Worm (Caenorhabditis elegans): ENCODE results near the gene trf-1.
A peak's percentile ranks its signal among the peaks of the same experiment; 100 is the strongest.
"Not testable (repeated sequence)": the region's sequence is repeated elsewhere in the genome, so short reads cannot be mapped to it uniquely, and the experiment has no call there.

Gene trf-1

ce11 chrIII:13436843-13437242 lies 6.6 kb downstream of the trf-1 start, which contains the start of gene F45G2.9:
Gene F45G2.9 (minus strand): TSS chrIII:13436943.
- TF ChIP-seq Y75B8A.6 (GFP tag; IDR thresholded peaks at IDR 0.05) = no peak
- no peak for TF ChIP-seq aha-1 (tag)
- TF ChIP-seq nhr-10 (tag; optimal IDR thresholded peaks at IDR 0.05) = no peak
- no peak for TF ChIP-seq hif-1 (tag; optimal IDR thresholded peaks at IDR 0.05)

- TF ChIP-seq ceh-44 (GFP tag; IDR thresholded peaks at IDR 0.05) = no peak
- peak; percentile 7 for TF ChIP-seq nhr-77 (tag; optimal IDR thresholded peaks at IDR 0.05)
- no peak for TF ChIP-seq mxl-3 (GFP tag; optimal IDR thresholded peaks at IDR 0.05)
- TF ChIP-seq nhr-237 (tag; optimal IDR thresholded peaks at IDR 0.05) = no peak
- TF ChIP-seq aly-2 (tag; optimal IDR thresholded peaks at IDR 0.05) = no peak
- no peak for TF ChIP-seq zip-11 (GFP tag; IDR thresholded peaks at IDR 0.05)
- TF ChIP-seq lin-38 (GFP tag; IDR thresholded peaks at IDR 0.05) = peak; percentile 40; the same call in 1 of the 2 replicates
- no peak for TF ChIP-seq Y5F2A.4 (GFP tag; optimal IDR thresholded peaks at IDR 0.05)
- TF ChIP-seq ztf-11 (tag; optimal IDR thresholded peaks at IDR 0.05) = no peak
- TF ChIP-seq daf-16 (GFP tag; optimal IDR thresholded peaks at IDR 0.05) = no peak
- TF ChIP-seq daf-16 (tag; optimal IDR thresholded peaks at IDR 0.05) = peak; percentile 37
- peak; percentile 88 for TF ChIP-seq mes-2 (tag; optimal IDR thresholded peaks at IDR 0.05; ENCODE audit: poor library complexity, severe bottlenecking)
- no peak for TF ChIP-seq daf-19 (GFP tag; conservative IDR thresholded peaks at IDR 0.05)
- TF ChIP-seq T26A8.4 (GFP tag; IDR thresholded peaks at IDR 0.05) = no peak
- no peak for TF ChIP-seq daf-8 (GFP tag; IDR thresholded peaks at IDR 0.05)
- no peak for TF ChIP-seq F37D6.2 (tag; optimal IDR thresholded peaks at IDR 0.05)
- peak; percentile 80 for TF ChIP-seq dpl-1 (GFP tag; optimal IDR thresholded peaks at IDR 0.05)
- TF ChIP-seq hif-1 (tag; optimal IDR thresholded peaks at IDR 0.05) = peak in 1 of 2 experiments; percentile 64
- TF ChIP-seq dve-1 (tag; optimal IDR thresholded peaks at IDR 0.05; ENCODE audit: insufficient read depth) = no peak
- TF ChIP-seq egl-43 (GFP tag; IDR thresholded peaks at IDR 0.05) = no peak
- TF ChIP-seq R02D3.7 (tag; optimal IDR thresholded peaks at IDR 0.05) = no peak
- no peak for TF ChIP-seq saeg-2 (GFP tag; IDR thresholded peaks at IDR 0.05)
- TF ChIP-seq nhr-11 (tag; optimal IDR thresholded peaks at IDR 0.05) = no peak
- TF ChIP-seq zip-2 (tag; optimal IDR thresholded peaks at IDR 0.05) = no peak
- peak in 1 of 2 experiments; percentile 69 for TF ChIP-seq lsy-2 (tag; optimal IDR thresholded peaks at IDR 0.05)
- TF ChIP-seq mxl-2 (GFP tag; conservative IDR thresholded peaks at IDR 0.05) = no peak
- no peak for TF ChIP-seq lir-3 (tag; optimal IDR thresholded peaks at IDR 0.05)
- no peak for TF ChIP-seq dmd-8 (GFP tag; IDR thresholded peaks at IDR 0.05)
Measured at ce11 chrIII:13439415-13439814, 9.2 kb downstream of the trf-1 start, which contains the start of gene ciao-2B. Gene ciao-2B (minus strand): TSS chrIII:13439544.

DNA sequence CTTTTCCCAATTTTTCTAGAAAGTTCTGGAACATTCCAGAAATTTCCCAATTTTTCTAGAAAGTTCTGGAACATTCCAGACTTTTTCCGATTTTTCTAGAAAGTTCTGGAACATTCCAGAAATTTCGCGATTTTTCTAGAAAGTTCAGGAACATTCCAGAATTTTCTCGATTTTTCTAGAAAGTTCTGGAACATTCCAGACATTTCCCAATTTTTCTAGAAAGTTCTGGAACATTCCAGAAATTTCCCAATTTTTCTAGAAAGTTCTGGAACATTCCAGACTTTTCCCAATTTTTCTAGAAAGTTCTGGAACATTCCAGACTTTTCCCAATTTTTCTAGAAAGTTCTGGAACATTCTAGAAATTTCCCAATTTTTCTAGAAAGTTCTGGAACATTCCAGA lies 17.2 kb downstream of the trf-1 start:
- TF ChIP-seq F26F4.8 (GFP tag; conservative IDR thresholded peaks at IDR 0.05) (0 out of 2 replicates have a peak, but pooled peaks have one; percentile 55), mdt-29 (GFP tag; IDR thresholded peaks at IDR 0.05) (peak; percentile 95), arid-1 (GFP tag; conservative IDR thresholded peaks at IDR 0.05) (peak; percentile 63; the same call in 1 of the 2 replicates), Y48G9A.11 (GFP tag; IDR thresholded peaks at IDR 0.05) (peak; percentile 59; the same call in 1 of the 2 replicates), ceh-44 (GFP tag; IDR thresholded peaks at IDR 0.05) (0 out of 2 replicates have a peak, but pooled peaks have one; percentile 41), zfp-3 (GFP tag; conservative IDR thresholded peaks at IDR 0.05) (0 out of 2 replicates have a peak, but pooled peaks have one; percentile 62), php-3 (GFP tag; IDR thresholded peaks at IDR 0.05) (0 out of 2 replicates have a peak, but pooled peaks have one; percentile 21), Y105C5A.15 (GFP tag; IDR thresholded peaks at IDR 0.05) (0 out of 2 replicates have a peak, but pooled peaks have one; percentile 26), lin-38 (GFP tag; IDR thresholded peaks at IDR 0.05) (peak; percentile 48), set-16 (GFP tag; IDR thresholded peaks at IDR 0.05) (0 out of 2 replicates have a peak, but pooled peaks have one; percentile 6), madf-5 (GFP tag; IDR thresholded peaks at IDR 0.05) (0 out of 4 replicates have a peak, but pooled peaks of 1 of the 2 experiments have one; percentile 61), pha-4 (GFP tag; IDR thresholded peaks at IDR 0.05) (peak; percentile 81), tra-1 (GFP tag; IDR thresholded peaks at IDR 0.05) (peak; percentile 31; the same call in 1 of the 2 replicates), lim-7 (GFP tag; IDR thresholded peaks at IDR 0.05) (0 out of 2 replicates have a peak, but pooled peaks have one; percentile 44), egl-43 (GFP tag; IDR thresholded peaks at IDR 0.05) (peak; percentile 65; the same call in 1 of the 2 replicates), lin-1 (GFP tag; IDR thresholded peaks at IDR 0.05) (0 out of 2 replicates have a peak, but pooled peaks have one; percentile 18), vab-7 (GFP tag; IDR thresholded peaks at IDR 0.05) (peak; percentile 57; the same call in 1 of the 2 replicates), saeg-2 (GFP tag; IDR thresholded peaks at IDR 0.05) (0 out of 2 replicates have a peak, but pooled peaks have one; percentile 38), Y75B8A.6 (GFP tag; IDR thresholded peaks at IDR 0.05) (0 out of 2 replicates have a peak, but pooled peaks have one; percentile 22), snpc-1.2 (GFP tag; IDR thresholded peaks at IDR 0.05) (peak; percentile 65)
- TF ChIP-seq pha-4 (tag; optimal IDR thresholded peaks at IDR 0.05) = not testable (repeated sequence)
